Worm (Caenorhabditis elegans): ENCODE data around the gene nhr-227.

- TF ChIP-seq ztf-29 (GFP tag; IDR thresholded peaks at IDR 0.05) (no peak), cog-1 (tag; optimal IDR thresholded peaks at IDR 0.05) (no peak), klf-2 (GFP tag; conservative IDR thresholded peaks at IDR 0.05) (no peak), med-1 (GFP tag; optimal IDR thresholded peaks at IDR 0.05; ENCODE audit: insufficient read depth) (no peak), flt-1 (GFP tag; IDR thresholded peaks at IDR 0.05) (no peak), ref-1 (GFP tag; conservative IDR thresholded peaks at IDR 0.05) (no peak), T22C8.4 (GFP tag; IDR thresholded peaks at IDR 0.05) (no peak), tab-1 (GFP tag; IDR thresholded peaks at IDR 0.05) (no peak)
Measured at ce11 chrV:2244751-2245150, 40.5 kb upstream of the nhr-227 start, which contains the start of gene cyp-33C5.

All from whole organism, midembryonic.